Worm (Caenorhabditis elegans): Measurements from ENCODE around the gene C06E2.9.

Gene C06E2.9

DNA sequence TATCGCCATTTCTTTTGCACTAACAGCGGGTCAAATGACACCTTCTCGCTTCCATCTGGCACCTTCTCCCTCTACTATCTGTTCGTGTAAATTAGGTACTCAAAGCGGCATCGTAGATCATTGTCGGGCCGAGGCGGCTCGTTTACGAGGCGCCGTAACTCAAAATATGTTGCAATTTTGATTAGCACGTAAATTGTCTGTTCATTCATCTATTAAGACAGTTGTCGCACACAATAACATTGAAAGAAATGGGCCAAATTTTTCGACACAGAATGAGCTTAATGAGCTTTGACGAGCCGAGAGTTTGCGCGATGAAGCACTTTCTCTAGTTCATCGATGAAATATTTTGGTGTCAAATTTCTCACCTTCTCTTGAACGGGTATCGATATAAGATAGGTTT is 41.9 kb downstream of the C06E2.9 start:
- TF ChIP-seq ceh-36 (tag; optimal IDR thresholded peaks at IDR 0.05): no peak

DNA sequence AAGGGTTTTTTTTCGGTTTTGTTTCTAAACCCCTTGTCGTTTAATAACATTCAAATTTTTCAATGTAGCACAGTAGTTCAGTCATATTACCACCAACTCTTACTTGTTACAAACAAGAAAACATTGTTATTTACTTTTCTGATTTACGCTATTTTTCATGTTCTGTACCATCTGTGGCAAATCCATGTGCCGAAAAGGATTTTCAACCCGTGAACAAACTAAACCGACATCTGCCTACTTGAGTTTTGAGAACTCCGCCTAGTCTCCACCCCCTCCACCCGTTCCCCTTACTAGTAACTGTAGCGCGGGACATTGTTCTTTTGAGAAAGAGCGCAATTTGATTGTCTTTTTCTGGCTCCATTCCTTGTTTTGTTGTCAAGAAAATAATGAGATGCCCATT is 44.0 kb downstream of the C06E2.9 start, which contains the start of gene ensh-1:
Gene ensh-1 (plus strand): TSS at position 301 of the 400 bp plus-strand sequence.
- TF ChIP-seq ceh-36 (tag; optimal IDR thresholded peaks at IDR 0.05) (no peak), ama-1 (optimal IDR thresholded peaks at IDR 0.05) (no peak), tra-4 (tag; optimal IDR thresholded peaks at IDR 0.05) (no peak), sea-1 (GFP tag; conservative IDR thresholded peaks at IDR 0.05) (no peak), B0310.2 (tag; optimal IDR thresholded peaks at IDR 0.05) (no peak), tbx-37 (GFP tag; conservative IDR thresholded peaks at IDR 0.05) (no peak), scrt-1 (GFP tag; IDR thresholded peaks at IDR 0.05) (no peak), aly-1 (tag; optimal IDR thresholded peaks at IDR 0.05) (no peak), pes-1 (GFP tag; IDR thresholded peaks at IDR 0.05) (no peak), hmg-4 (GFP tag; optimal IDR thresholded peaks at IDR 0.05) (no peak), hnd-1 (tag; optimal IDR thresholded peaks at IDR 0.05) (no peak), F13C5.2 (tag; optimal IDR thresholded peaks at IDR 0.05) (no peak), ceh-13 (GFP tag; optimal IDR thresholded peaks at IDR 0.05) (no peak), flt-1 (GFP tag; IDR thresholded peaks at IDR 0.05) (no peak), hmbx-1 (tag; optimal IDR thresholded peaks at IDR 0.05) (no peak), ets-7 (tag; optimal IDR thresholded peaks at IDR 0.05) (no peak), tbx-11 (GFP tag; IDR thresholded peaks at IDR 0.05) (no peak)

DNA sequence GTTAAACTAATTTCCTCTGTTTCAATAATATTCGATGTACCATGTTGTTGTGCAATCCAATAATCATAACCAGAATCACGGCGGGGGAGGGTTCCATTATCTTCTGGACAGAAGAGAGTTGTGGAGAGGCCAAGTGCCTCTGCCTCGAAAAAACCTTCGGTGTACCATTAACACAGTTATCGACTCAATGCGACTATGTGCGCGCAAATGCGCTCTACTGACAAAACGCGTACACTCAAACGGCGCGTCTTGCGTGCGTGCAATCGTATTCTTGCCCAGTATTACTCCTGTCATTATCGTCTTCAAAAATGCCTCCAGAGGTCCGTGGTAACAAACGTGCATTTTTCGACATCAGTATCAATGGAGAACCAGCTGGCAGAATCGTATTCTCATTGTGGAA is 50.0 kb downstream of the C06E2.9 start, which contains the start of gene cyn-8:
Gene cyn-8 (plus strand): TSS at position 217 of the 400 bp plus-strand sequence.
- TF ChIP-seq flt-1 (GFP tag; IDR thresholded peaks at IDR 0.05): peak; percentile 42; the same call in 1 of the 2 replicates
- peak; percentile 58 for TF ChIP-seq hmg-4 (GFP tag; optimal IDR thresholded peaks at IDR 0.05)
- no peak for TF ChIP-seq scrt-1 (GFP tag; IDR thresholded peaks at IDR 0.05)
- no peak for TF ChIP-seq tra-4 (tag; optimal IDR thresholded peaks at IDR 0.05)
- no peak for TF ChIP-seq hnd-1 (tag; optimal IDR thresholded peaks at IDR 0.05)
- TF ChIP-seq ets-7 (tag; optimal IDR thresholded peaks at IDR 0.05): no peak

Measured in whole organism, early embryonic.